Worm (Caenorhabditis elegans) whole organism, mixed stage, embryonic: ENCODE measurements around the gene R12H7.4.

Source experiments
- ces-1 ChIP-seq: fragments of 150-350 bp; optimal IDR thresholded peaks from 2 replicates; lab custom pipeline; 2014; ENCODE audit warnings: missing biosample characterization, missing genetic modification reagents, missing genetic modification characterization
- elt-3 ChIP-seq: fragments of 150-350 bp; optimal IDR thresholded peaks from 2 replicates; lab custom pipeline; 2014; ENCODE audit warnings: missing biosample characterization, missing genetic modification characterization
- nhr-237 ChIP-seq: fragments of 150-350 bp; optimal IDR thresholded peaks from 2 replicates; lab custom pipeline; 2014; ENCODE audit warnings: missing biosample characterization, missing genetic modification characterization
- nhr-28 ChIP-seq: fragments of 150-350 bp; optimal IDR thresholded peaks from 2 replicates; lab custom pipeline; 2014; ENCODE audit warnings: missing biosample characterization, missing genetic modification characterization
- pha-4 ChIP-seq: fragments of 150-350 bp; optimal IDR thresholded peaks from 2 replicates; lab custom pipeline; 2018; ENCODE audit warnings: missing biosample characterization, missing genetic modification reagents, missing genetic modification characterization
- sem-2 ChIP-seq: fragments of 200-800 bp; sonication (Bioruptor generic); optimal IDR thresholded peaks from 2 replicates; lab custom pipeline; 2018; ENCODE audit warnings: mild to moderate bottlenecking, missing genetic modification characterization, missing compliant biosample characterization
- sptf-1 ChIP-seq: sonication (generic microtip); optimal IDR thresholded peaks from 2 replicates; lab custom pipeline; 2017; ENCODE audit warnings: mild to moderate bottlenecking, missing genetic modification characterization, moderate library complexity, missing compliant biosample characterization
- tbx-8 ChIP-seq: fragments of 200-800 bp; sonication (Bioruptor generic); optimal IDR thresholded peaks from 2 replicates; lab custom pipeline; 2018; ENCODE audit warnings: mild to moderate bottlenecking, missing genetic modification characterization, moderate library complexity, missing compliant biosample characterization
- unc-62 ChIP-seq: fragments of 150-350 bp; optimal IDR thresholded peaks from 2 replicates; lab custom pipeline; 2014; ENCODE audit warnings: missing biosample characterization, missing genetic modification reagents, missing genetic modification characterization
- ztf-11 ChIP-seq: fragments of 150-350 bp; optimal IDR thresholded peaks from 2 replicates; lab custom pipeline; 2014; ENCODE audit warnings: missing biosample characterization, missing genetic modification characterization

- TF ChIP-seq elt-3 (tag; lab: Kevin White, UChicago) (no peak), nhr-28 (tag; lab: Kevin White, UChicago) (no peak), ces-1 (peak; percentile 99), sem-2 (no peak), tbx-8 (GFP tag; lab: Kevin White, UChicago) (no peak), nhr-237 (no peak), ztf-11 (tag; lab: Kevin White, UChicago) (no peak), sptf-1 (tag; lab: Kevin White, UChicago) (no peak), unc-62 (GFP tag; lab: Kevin White, UChicago) (no peak), pha-4 (tag; lab: Kevin White, UChicago) (no peak)
Measured at ce11 chrX:13246668-13247358, 29.9 kb downstream of the R12H7.4 start.
